Worm (Caenorhabditis elegans): ENCODE data around the gene cyp-14A5.

DNA sequence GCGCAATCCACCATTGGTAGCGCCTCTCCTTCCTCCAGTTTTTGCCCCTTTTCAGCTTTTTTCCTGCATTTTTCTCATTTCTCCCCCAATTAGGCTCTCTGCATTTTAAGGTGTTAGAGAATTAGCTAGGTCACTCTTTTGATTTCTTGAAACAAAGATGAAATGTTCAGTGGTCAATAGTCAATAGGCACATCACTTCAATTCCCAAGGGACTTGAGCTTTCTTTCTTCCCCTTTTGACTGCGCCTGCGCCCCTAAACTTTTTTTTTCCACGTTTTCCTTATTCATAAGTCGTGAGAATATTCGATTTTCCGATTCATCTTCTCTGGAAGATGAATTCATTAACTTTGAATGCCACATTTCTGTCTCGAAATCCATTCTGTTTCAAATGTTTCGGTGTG, 19.1 kb downstream of the cyp-14A5 start:
- no peak for TF ChIP-seq unc-62 (GFP tag; optimal IDR thresholded peaks at IDR 0.05)
- no peak for TF ChIP-seq tbp1 (GFP tag; optimal IDR thresholded peaks at IDR 0.05)
- TF ChIP-seq K11D2.4 (GFP tag; IDR thresholded peaks at IDR 0.05): no peak
- no peak for TF ChIP-seq snpc-4 (GFP tag; optimal IDR thresholded peaks at IDR 0.05)
- TF ChIP-seq snpc-4 (tag; optimal IDR thresholded peaks at IDR 0.05): no peak
- TF ChIP-seq cebp-1 (GFP tag; IDR thresholded peaks at IDR 0.05): no peak
- no peak for TF ChIP-seq cebp-1 (tag; optimal IDR thresholded peaks at IDR 0.05)
- TF ChIP-seq ama-1 (optimal IDR thresholded peaks at IDR 0.05): no peak
- no peak for TF ChIP-seq ama-1 (GFP tag; optimal IDR thresholded peaks at IDR 0.05)
- no peak for TF ChIP-seq aptf-3 (GFP tag; IDR thresholded peaks at IDR 0.05)
- TF ChIP-seq Y53G8AR.9 (GFP tag; conservative IDR thresholded peaks at IDR 0.05): no peak
